Worm (Caenorhabditis elegans) whole organism, midembryonic: ENCODE data around the gene ZK1128.1.

Source experiments
- T22C8.4 ChIP-seq: fragments of 200-800 bp; sonication (Bioruptor generic); IDR thresholded peaks from 2 replicates; pipeline ENCODE4 v1.3.6; 2022; ENCODE audit warnings: missing genetic modification characterization, missing compliant biosample characterization
- cog-1 ChIP-seq: sonication (generic microtip); optimal IDR thresholded peaks from 2 replicates; lab custom pipeline; 2016; ENCODE audit warnings: missing genetic modification characterization, missing compliant biosample characterization
- flt-1 ChIP-seq: fragments of 200-800 bp; sonication (Bioruptor generic); IDR thresholded peaks from 2 replicates; pipeline ENCODE4 v1.3.6; 2022; ENCODE audit warnings: missing genetic modification characterization, missing compliant biosample characterization
- klf-2 ChIP-seq: fragments of 200-800 bp; sonication (Bioruptor generic); conservative IDR thresholded peaks from 2 replicates; pipeline ENCODE4 v1.3.6; 2022; ENCODE audit warnings: missing genetic modification reagents, missing genetic modification characterization, missing compliant biosample characterization
- med-1 ChIP-seq: sonication (generic microtip); optimal IDR thresholded peaks from 2 replicates; lab custom pipeline; 2017; ENCODE audit warnings: missing genetic modification characterization, mild to moderate bottlenecking, missing compliant biosample characterization, antibody characterized with exemption, missing genetic modification reagents; ENCODE audit not compliant: insufficient read depth
- ref-1 ChIP-seq: fragments of 200-800 bp; sonication (Bioruptor generic); conservative IDR thresholded peaks from 2 replicates; pipeline ENCODE4 v1.3.6; 2022; ENCODE audit warnings: missing genetic modification reagents, missing genetic modification characterization, missing compliant biosample characterization
- tab-1 ChIP-seq: fragments of 200-800 bp; sonication (Bioruptor generic); IDR thresholded peaks from 2 replicates; pipeline ENCODE4 v1.3.6; 2022; ENCODE audit warnings: missing genetic modification characterization, missing compliant biosample characterization
- ztf-23 ChIP-seq: fragments of 200-800 bp; sonication (Bioruptor generic); IDR thresholded peaks from 2 replicates; pipeline ENCODE4 v1.3.6; 2022; ENCODE audit warnings: missing genetic modification reagents, missing genetic modification characterization, missing compliant biosample characterization
- ztf-29 ChIP-seq: fragments of 200-800 bp; sonication (Bioruptor generic); IDR thresholded peaks from 2 replicates; pipeline ENCODE4 v1.3.6; 2022; ENCODE audit warnings: missing genetic modification reagents, missing genetic modification characterization, missing compliant biosample characterization

The ZK1128.1 gene

ce11 chrIII:10085983-10086382, 28.6 kb downstream of the ZK1128.1 start, which contains the start of gene T16H12.2:
T16H12.2 (plus strand) TSS chrIII:10086283.
- TF ChIP-seq klf-2 (GFP tag; lab: Robert Waterston, UW) (no peak), ztf-29 (no peak), tab-1 (GFP tag; lab: Robert Waterston, UW) (no peak), T22C8.4 (no peak), ztf-23 (no peak), ref-1 (GFP tag; lab: Robert Waterston, UW) (no peak), med-1 (GFP tag; lab: Kevin White, UChicago) (no peak), cog-1 (tag; lab: Kevin White, UChicago) (no peak), flt-1 (GFP tag; lab: Robert Waterston, UW) (no peak)

ce11 chrIII:10085574-10085973, 29.0 kb downstream of the ZK1128.1 start:
- TF ChIP-seq flt-1 (GFP tag; lab: Robert Waterston, UW): no peak
- no peak for TF ChIP-seq ztf-29
- TF ChIP-seq T22C8.4: no peak
- no peak for TF ChIP-seq ref-1 (GFP tag; lab: Robert Waterston, UW)
- TF ChIP-seq tab-1 (GFP tag; lab: Robert Waterston, UW): no peak
- TF ChIP-seq med-1 (GFP tag; lab: Kevin White, UChicago): no peak
- TF ChIP-seq cog-1 (tag; lab: Kevin White, UChicago): no peak
- TF ChIP-seq ztf-23: no peak
- no peak for TF ChIP-seq klf-2 (GFP tag; lab: Robert Waterston, UW)

ce11 chrIII:10085103-10085502, 29.5 kb downstream of the ZK1128.1 start, which contains the start of gene T16H12.13:
T16H12.13 (plus strand) TSS chrIII:10085403.
- TF ChIP-seq T22C8.4 (no peak), cog-1 (tag; lab: Kevin White, UChicago) (no peak), flt-1 (GFP tag; lab: Robert Waterston, UW) (no peak)

- no peak for TF ChIP-seq med-1 (GFP tag; lab: Kevin White, UChicago)
- no peak for TF ChIP-seq ref-1 (GFP tag; lab: Robert Waterston, UW)
- TF ChIP-seq ztf-23: no peak
- TF ChIP-seq cog-1 (tag; lab: Kevin White, UChicago): no peak
- TF ChIP-seq ztf-29: no peak
- TF ChIP-seq klf-2 (GFP tag; lab: Robert Waterston, UW): no peak
- TF ChIP-seq T22C8.4: no peak
- TF ChIP-seq tab-1 (GFP tag; lab: Robert Waterston, UW): no peak
- no peak for TF ChIP-seq flt-1 (GFP tag; lab: Robert Waterston, UW)
These were observed 31.3 kb downstream of the ZK1128.1 start, which contains the start of gene T16H12.3 for ce11 chrIII:10083242-10083641. T16H12.3 (minus strand) TSS chrIII:10083292.

- no peak for TF ChIP-seq cog-1 (tag; lab: Kevin White, UChicago)
- TF ChIP-seq ztf-23: no peak
- TF ChIP-seq ztf-29: no peak
- TF ChIP-seq flt-1 (GFP tag; lab: Robert Waterston, UW): no peak
- no peak for TF ChIP-seq med-1 (GFP tag; lab: Kevin White, UChicago)
- TF ChIP-seq T22C8.4: no peak
- TF ChIP-seq klf-2 (GFP tag; lab: Robert Waterston, UW): no peak
- no peak for TF ChIP-seq ref-1 (GFP tag; lab: Robert Waterston, UW)
- no peak for TF ChIP-seq tab-1 (GFP tag; lab: Robert Waterston, UW)
These were observed 35.8 kb downstream of the ZK1128.1 start for ce11 chrIII:10078784-10079183.

- TF ChIP-seq klf-2 (GFP tag; lab: Robert Waterston, UW): no peak
- no peak for TF ChIP-seq cog-1 (tag; lab: Kevin White, UChicago)
- TF ChIP-seq med-1 (GFP tag; lab: Kevin White, UChicago): no peak
- TF ChIP-seq ztf-29: no peak
- TF ChIP-seq tab-1 (GFP tag; lab: Robert Waterston, UW): no peak
- TF ChIP-seq flt-1 (GFP tag; lab: Robert Waterston, UW): no peak
- no peak for TF ChIP-seq T22C8.4
- no peak for TF ChIP-seq ref-1 (GFP tag; lab: Robert Waterston, UW)
- TF ChIP-seq ztf-23: no peak
These were observed 36.4 kb downstream of the ZK1128.1 start, which contains the start of gene T16G12.9 for ce11 chrIII:10078151-10078550. T16G12.9 (minus strand) TSS chrIII:10078251.

ce11 chrIII:10076042-10076441, 38.5 kb downstream of the ZK1128.1 start:
- TF ChIP-seq ref-1 (GFP tag; lab: Robert Waterston, UW) (no peak), ztf-29 (no peak), klf-2 (GFP tag; lab: Robert Waterston, UW) (no peak), tab-1 (GFP tag; lab: Robert Waterston, UW) (no peak), cog-1 (tag; lab: Kevin White, UChicago) (no peak), T22C8.4 (no peak), flt-1 (GFP tag; lab: Robert Waterston, UW) (no peak), ztf-23 (no peak), med-1 (GFP tag; lab: Kevin White, UChicago) (no peak)

- TF ChIP-seq T22C8.4 (no peak), ztf-23 (no peak), med-1 (GFP tag; lab: Kevin White, UChicago) (no peak), flt-1 (GFP tag; lab: Robert Waterston, UW) (no peak), tab-1 (GFP tag; lab: Robert Waterston, UW) (no peak), klf-2 (GFP tag; lab: Robert Waterston, UW) (no peak), cog-1 (tag; lab: Kevin White, UChicago) (no peak), ref-1 (GFP tag; lab: Robert Waterston, UW) (no peak), ztf-29 (no peak)
These were observed 45.3 kb downstream of the ZK1128.1 start, which contains the start of gene T16G12.6 for ce11 chrIII:10069278-10069677. T16G12.6 (plus strand) TSS chrIII:10069578.

ce11 chrIII:10064140-10064539, 50.4 kb downstream of the ZK1128.1 start, which contains the start of gene ekl-6:
ekl-6 (plus strand) TSS chrIII:10064404.
- no peak for TF ChIP-seq ref-1 (GFP tag; lab: Robert Waterston, UW)
- TF ChIP-seq flt-1 (GFP tag; lab: Robert Waterston, UW): peak; percentile 71
- peak; percentile 10; the same call in 1 of the 2 replicates for TF ChIP-seq T22C8.4
- peak; percentile 37 for TF ChIP-seq cog-1 (tag; lab: Kevin White, UChicago)
- no peak for TF ChIP-seq ztf-29
